Fruit fly (Drosophila melanogaster) whole organism, pupa: ENCODE data around the gene CG18586.

Experiments used
- CG10348 ChIP-seq: fragments of 200-800 bp; sonication (Bioruptor generic); IDR thresholded peaks from 2 replicates; pipeline ENCODE4 v1.3.6; 2022; ENCODE audit warnings: missing biosample characterization, missing genetic modification characterization
- CG12605 ChIP-seq: fragments of 200-800 bp; sonication (Bioruptor generic); IDR thresholded peaks from 2 replicates; pipeline ENCODE4 v1.3.6; 2022; ENCODE audit warnings: missing biosample characterization, missing genetic modification characterization
- CG13204 ChIP-seq: fragments of 200-800 bp; sonication (Bioruptor generic); optimal IDR thresholded peaks from 2 replicates; lab custom pipeline; 2018; ENCODE audit warnings: missing biosample characterization, mild to moderate bottlenecking, missing genetic modification characterization, moderate library complexity
- CG14655 ChIP-seq: fragments of 200-800 bp; sonication (Bioruptor generic); optimal IDR thresholded peaks from 3 replicates; lab custom pipeline; 2017; ENCODE audit warnings: mild to moderate bottlenecking, missing biosample characterization, missing genetic modification reagents, missing genetic modification characterization
- CG15710 ChIP-seq: fragments of 200-800 bp; sonication (Bioruptor generic); optimal IDR thresholded peaks from 2 replicates; lab custom pipeline; 2018; ENCODE audit warnings: missing biosample characterization, mild to moderate bottlenecking, missing genetic modification characterization, moderate library complexity
- CG17806 ChIP-seq: fragments of 200-800 bp; sonication (Bioruptor generic); optimal IDR thresholded peaks from 2 replicates; lab custom pipeline; 2018; ENCODE audit warnings: missing biosample characterization, mild to moderate bottlenecking, missing genetic modification characterization, moderate library complexity
- CG32121 ChIP-seq: fragments of 200-800 bp; sonication (Bioruptor generic); IDR thresholded peaks from 2 replicates; pipeline ENCODE4 v1.3.6; 2022; ENCODE audit warnings: missing biosample characterization, missing genetic modification characterization
- CG34367 ChIP-seq: fragments of 200-800 bp; sonication (Bioruptor generic); optimal IDR thresholded peaks from 2 replicates; lab custom pipeline; 2018; ENCODE audit warnings: missing biosample characterization, mild to moderate bottlenecking, missing genetic modification characterization
- CG4496 ChIP-seq: fragments of 200-800 bp; sonication (Bioruptor generic); IDR thresholded peaks from 3 replicates; pipeline ENCODE4 v1.3.6; 2022; ENCODE audit warnings: missing biosample characterization, missing genetic modification characterization
- CG8159 ChIP-seq: fragments of 200-800 bp; sonication (Bioruptor generic); optimal IDR thresholded peaks from 3 replicates; lab custom pipeline; 2018; ENCODE audit warnings: missing biosample characterization, mild to moderate bottlenecking, missing genetic modification characterization, moderate library complexity
- CG8301 ChIP-seq: fragments of 200-800 bp; sonication (Bioruptor generic); optimal IDR thresholded peaks from 2 replicates; lab custom pipeline; 2018; ENCODE audit warnings: missing biosample characterization, mild to moderate bottlenecking, missing genetic modification characterization
- CG9948 ChIP-seq: fragments of 200-800 bp; sonication (Bioruptor generic); optimal IDR thresholded peaks from 2 replicates; lab custom pipeline; 2018; ENCODE audit warnings: missing biosample characterization, mild to moderate bottlenecking, missing genetic modification characterization, moderate library complexity
- D1 ChIP-seq: fragments of 200-800 bp; sonication (Bioruptor generic); optimal IDR thresholded peaks from 2 replicates; lab custom pipeline; 2018; ENCODE audit warnings: missing biosample characterization, mild to moderate bottlenecking, missing genetic modification characterization, moderate library complexity
- EcR ChIP-seq: fragments of 200-800 bp; sonication (Bioruptor generic); optimal IDR thresholded peaks from 3 replicates; lab custom pipeline; 2019; ENCODE audit warnings: missing biosample characterization, missing genetic modification characterization, mild to moderate bottlenecking, moderate library complexity, missing genetic modification reagents
- Ets98B ChIP-seq: fragments of 200-800 bp; sonication (Bioruptor generic); IDR thresholded peaks from 2 replicates; pipeline ENCODE4 v1.3.6; 2022; ENCODE audit warnings: missing biosample characterization, missing genetic modification characterization
- Pif1A ChIP-seq: fragments of 200-800 bp; sonication (Bioruptor generic); optimal IDR thresholded peaks from 3 replicates; lab custom pipeline; 2016; ENCODE audit warnings: missing biosample characterization, missing genetic modification characterization
- Pif1B ChIP-seq: fragments of 200-800 bp; sonication (Bioruptor generic); optimal IDR thresholded peaks from 3 replicates; lab custom pipeline; 2016; ENCODE audit warnings: missing biosample characterization, missing genetic modification characterization
- Snoo ChIP-seq: fragments of 200-800 bp; sonication (Bioruptor generic); optimal IDR thresholded peaks from 3 replicates; lab custom pipeline; 2017; ENCODE audit warnings: missing biosample characterization, mild to moderate bottlenecking, missing genetic modification characterization, inconsistent platforms
- fd96Ca ChIP-seq: fragments of 200-800 bp; sonication (Bioruptor generic); IDR thresholded peaks from 3 replicates; pipeline ENCODE4 v1.3.6; 2022; ENCODE audit warnings: missing biosample characterization, missing genetic modification characterization
- gl ChIP-seq: fragments of 200-800 bp; sonication (Bioruptor generic); optimal IDR thresholded peaks from 2 replicates; lab custom pipeline; 2018; ENCODE audit warnings: missing biosample characterization, mild to moderate bottlenecking, missing genetic modification characterization
- rn ChIP-seq: fragments of 200-800 bp; sonication (Bioruptor generic); IDR thresholded peaks from 2 replicates; pipeline ENCODE4 v1.3.6; 2022; ENCODE audit warnings: missing biosample characterization, missing genetic modification characterization

Gene CG18586

DNA sequence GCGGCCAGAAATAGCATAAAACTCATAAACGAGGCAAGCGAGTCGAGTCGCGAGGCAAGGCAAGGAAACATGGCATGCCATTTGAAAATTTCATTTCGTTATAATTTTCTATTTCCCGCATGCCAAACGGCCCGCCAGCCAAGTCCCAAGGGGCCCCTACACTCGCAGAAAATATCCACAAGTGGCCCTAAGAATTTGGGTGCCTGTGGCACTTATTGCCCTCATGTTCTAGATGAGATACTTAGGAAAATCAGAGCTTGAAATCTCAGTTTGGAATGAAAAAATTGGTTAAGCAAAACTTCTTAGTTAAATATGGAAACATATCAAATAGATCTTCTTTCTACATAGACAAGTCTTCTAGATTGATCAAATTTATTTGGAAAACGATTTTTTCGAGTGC lies 34.8 kb upstream of the CG18586 start:
- no peak for TF ChIP-seq gl (tag; lab: Kevin White, UChicago)
- TF ChIP-seq CG17806 (tag; lab: Kevin White, UChicago) = no peak
- TF ChIP-seq EcR = no peak
- no peak for TF ChIP-seq CG14655 (GFP tag; lab: Kevin White, UChicago)
- TF ChIP-seq Snoo = no peak
- TF ChIP-seq CG8301 = no peak
- TF ChIP-seq Pif1A (GFP tag; lab: Kevin White, UChicago) = no peak
- TF ChIP-seq CG12605 (GFP tag; lab: Robert Waterston, UW) = no peak
- TF ChIP-seq CG9948 (tag; lab: Kevin White, UChicago) = no peak
- TF ChIP-seq CG34367 (tag; lab: Kevin White, UChicago) = no peak
- TF ChIP-seq Ets98B = no peak
- TF ChIP-seq CG8159 (tag; lab: Kevin White, UChicago) = no peak
- TF ChIP-seq D1 (tag; lab: Kevin White, UChicago) = no peak
- TF ChIP-seq Pif1B (GFP tag; lab: Kevin White, UChicago) = no peak
- no peak for TF ChIP-seq CG15710 (tag; lab: Kevin White, UChicago)
- TF ChIP-seq fd96Ca = no peak; the same call in 2 of the 3 replicates

dm6 chr3L:5838880-5839279 lies 34.2 kb upstream of the CG18586 start:
- no peak for TF ChIP-seq D1 (tag; lab: Kevin White, UChicago)

DNA sequence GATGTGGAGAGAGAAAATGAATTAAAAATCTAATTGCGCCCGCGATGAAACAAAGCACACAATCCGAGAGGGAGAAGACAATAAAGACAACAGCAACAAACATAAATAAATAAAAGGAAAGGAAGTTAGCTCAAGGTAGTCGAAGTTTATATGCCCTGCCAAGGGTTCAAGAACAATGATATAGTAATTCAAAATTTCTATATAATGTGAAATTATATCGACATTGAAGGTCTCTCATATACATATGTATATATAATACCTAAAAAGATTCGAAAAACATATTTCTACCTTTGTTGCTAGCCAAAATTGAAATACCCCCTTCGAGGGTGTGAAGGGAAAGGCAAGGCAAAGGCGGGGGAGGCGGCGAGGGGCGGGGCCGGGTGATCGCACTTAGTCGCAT lies 32.3 kb upstream of the CG18586 start:
- TF ChIP-seq Pif1A (GFP tag; lab: Kevin White, UChicago) (no peak), Snoo (no peak), CG14655 (GFP tag; lab: Kevin White, UChicago) (peak; percentile 46), CG32121 (GFP tag; lab: Robert Waterston, UW) (no peak), D1 (tag; lab: Kevin White, UChicago) (no peak), CG17806 (tag; lab: Kevin White, UChicago) (peak; percentile 25), Ets98B (no peak), CG34367 (tag; lab: Kevin White, UChicago) (no peak), gl (tag; lab: Kevin White, UChicago) (no peak), CG15710 (tag; lab: Kevin White, UChicago) (peak; percentile 20), CG8301 (peak; percentile 24), CG8159 (tag; lab: Kevin White, UChicago) (peak; percentile 42), fd96Ca (no peak), EcR (no peak), CG10348 (GFP tag; lab: Robert Waterston, UW) (no peak), rn (GFP tag; lab: Robert Waterston, UW) (no peak), CG12605 (GFP tag; lab: Robert Waterston, UW) (no peak), CG13204 (GFP tag; lab: Kevin White, UChicago) (no peak), Pif1B (GFP tag; lab: Kevin White, UChicago) (no peak), CG9948 (tag; lab: Kevin White, UChicago) (peak; percentile 52), CG4496 (no peak)

DNA sequence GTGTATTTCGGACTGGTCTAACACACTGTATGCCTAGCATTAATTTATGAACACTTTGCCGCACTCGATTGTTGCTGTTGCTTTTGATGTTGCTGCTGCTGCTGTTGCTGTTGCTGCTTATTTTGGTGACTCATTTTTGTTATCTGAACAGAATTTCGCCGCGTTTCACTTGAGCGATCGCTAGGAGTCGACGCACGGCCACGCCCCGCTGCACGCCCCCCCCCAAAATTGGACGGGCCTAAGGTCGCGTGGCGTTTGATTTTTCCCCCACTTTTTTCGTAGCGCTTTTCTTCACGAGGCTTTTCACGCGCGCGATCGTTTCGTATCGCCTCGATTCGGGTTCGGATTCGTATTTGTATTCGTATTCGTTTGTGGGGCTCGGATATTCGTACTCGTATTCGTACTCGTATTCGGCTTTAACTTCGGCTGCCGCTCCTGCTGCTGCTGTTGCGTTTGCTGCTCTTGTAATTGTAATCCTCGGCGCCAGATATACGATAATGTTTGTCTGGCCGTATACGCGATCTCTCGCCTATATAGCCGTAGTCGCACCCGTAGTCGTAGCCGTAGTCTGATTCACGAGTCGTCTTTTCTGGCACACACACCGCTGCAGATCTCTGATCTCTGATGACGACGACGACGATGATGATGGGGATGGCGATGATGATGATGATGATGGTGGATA lies 29.1 kb upstream of the CG18586 start:
- no peak for TF ChIP-seq Pif1A (GFP tag; lab: Kevin White, UChicago)
- TF ChIP-seq CG13204 (GFP tag; lab: Kevin White, UChicago) = no peak
- 0 out of 2 replicates have a peak, but pooled peaks have one; percentile 5 for TF ChIP-seq rn (GFP tag; lab: Robert Waterston, UW)
- TF ChIP-seq CG32121 (GFP tag; lab: Robert Waterston, UW) = peak; percentile 38; the same call in 1 of the 2 replicates
- no peak for TF ChIP-seq CG14655 (GFP tag; lab: Kevin White, UChicago)
- no peak for TF ChIP-seq CG8301
- TF ChIP-seq Snoo = no peak
- TF ChIP-seq D1 (tag; lab: Kevin White, UChicago) = no peak
- no peak for TF ChIP-seq CG12605 (GFP tag; lab: Robert Waterston, UW)
- TF ChIP-seq CG4496 = 0 out of 3 replicates have a peak, but pooled peaks have one; percentile 30
- TF ChIP-seq, all 21 proteins: peak for 3

DNA sequence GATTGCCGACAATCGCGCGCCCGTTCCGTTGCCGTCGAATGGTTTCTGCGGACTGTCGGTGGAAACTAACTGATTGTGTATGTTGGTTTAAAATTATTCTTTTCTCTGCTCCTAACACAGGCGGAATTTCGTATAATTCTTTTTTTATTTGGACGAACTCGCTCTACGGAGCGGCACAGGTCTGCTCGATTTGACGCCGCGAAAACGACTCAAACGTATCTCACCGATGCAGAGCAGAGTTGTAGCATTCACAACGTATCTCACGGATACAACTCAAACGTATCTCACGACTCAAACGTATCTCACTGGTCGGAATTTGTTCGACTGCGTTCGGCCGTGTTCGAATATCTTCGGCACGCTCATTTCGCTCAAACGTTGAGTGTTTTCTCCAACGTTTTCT lies 27.6 kb upstream of the CG18586 start, which contains the start of gene vn:
TSS of gene vn (minus strand) at position 199 of the 400 bp plus-strand sequence.
- TF ChIP-seq gl (tag; lab: Kevin White, UChicago) = no peak
- no peak for TF ChIP-seq CG9948 (tag; lab: Kevin White, UChicago)
- peak; percentile 49; the same call in 1 of the 2 replicates for TF ChIP-seq CG32121 (GFP tag; lab: Robert Waterston, UW)
- TF ChIP-seq EcR = no peak
- no peak for TF ChIP-seq CG17806 (tag; lab: Kevin White, UChicago)
- TF ChIP-seq Pif1B (GFP tag; lab: Kevin White, UChicago) = no peak
- no peak for TF ChIP-seq D1 (tag; lab: Kevin White, UChicago)
- no peak for TF ChIP-seq CG14655 (GFP tag; lab: Kevin White, UChicago)
- TF ChIP-seq CG8159 (tag; lab: Kevin White, UChicago) = no peak
- 0 out of 3 replicates have a peak, but pooled peaks have one; percentile 50 for TF ChIP-seq fd96Ca
- TF ChIP-seq CG12605 (GFP tag; lab: Robert Waterston, UW) = peak; percentile 35; the same call in 1 of the 2 replicates
- no peak for TF ChIP-seq CG34367 (tag; lab: Kevin White, UChicago)
- TF ChIP-seq Snoo = no peak
- TF ChIP-seq CG15710 (tag; lab: Kevin White, UChicago) = no peak
- TF ChIP-seq Pif1A (GFP tag; lab: Kevin White, UChicago) = no peak
- TF ChIP-seq CG10348 (GFP tag; lab: Robert Waterston, UW) = no peak
- TF ChIP-seq CG13204 (GFP tag; lab: Kevin White, UChicago) = peak; percentile 44
- no peak for TF ChIP-seq rn (GFP tag; lab: Robert Waterston, UW)
- no peak for TF ChIP-seq CG8301
- TF ChIP-seq CG4496 = no peak
- TF ChIP-seq Ets98B = peak; percentile 59
- TF ChIP-seq, all 21 proteins: peak for 5
